Worm (Caenorhabditis elegans) whole organism, L1 larva: Measurements from ENCODE around the gene F11A5.13.

Experiments
- C16A3.4 ChIP-seq: fragments of 150-350 bp; optimal IDR thresholded peaks from 2 replicates; lab custom pipeline; 2014; ENCODE audit warnings: missing biosample characterization, missing genetic modification characterization
- C34B4.2 ChIP-seq: sonication (generic microtip); optimal IDR thresholded peaks from 2 replicates; lab custom pipeline; 2017; ENCODE audit warnings: mild to moderate bottlenecking, missing genetic modification characterization, missing compliant biosample characterization
- F16B12.6 ChIP-seq: fragments of 150-350 bp; optimal IDR thresholded peaks from 2 replicates; lab custom pipeline; 2014; ENCODE audit warnings: missing biosample characterization, missing genetic modification characterization
- ama-1 ChIP-seq: fragments of 150-350 bp; optimal IDR thresholded peaks from 2 replicates; lab custom pipeline; 2014
- ceh-88 ChIP-seq: fragments of 200-800 bp; sonication (Bioruptor generic); IDR thresholded peaks from 2 replicates; pipeline ENCODE4 v1.3.6; 2022; ENCODE audit warnings: missing genetic modification characterization, missing compliant biosample characterization
- ceh-90 ChIP-seq: sonication (generic microtip); optimal IDR thresholded peaks from 2 replicates; lab custom pipeline; 2016; ENCODE audit warnings: missing genetic modification characterization, missing compliant biosample characterization
- dsc-1 ChIP-seq: sonication (generic microtip); optimal IDR thresholded peaks from 2 replicates; lab custom pipeline; 2016; ENCODE audit warnings: mild to moderate bottlenecking, missing genetic modification characterization, missing compliant biosample characterization
- efl-1 ChIP-seq, 4 experiments: fragments of 150-350 bp; optimal IDR thresholded peaks in 3 of 4; peaks in 1 of 4; 1 replicate in 1 of 4; 2 replicates in 3 of 4; lab custom pipeline; 2014; ENCODE audit warnings: missing biosample characterization in 2 of 4, missing genetic modification characterization in 2 of 4, missing genetic modification reagents in 2 of 4
- efl-3 ChIP-seq: fragments of 200-800 bp; sonication (Bioruptor generic); optimal IDR thresholded peaks from 2 replicates; lab custom pipeline; 2018; ENCODE audit warnings: mild to moderate bottlenecking, missing genetic modification characterization, missing compliant biosample characterization
- egl-13 ChIP-seq: sonication (generic microtip); optimal IDR thresholded peaks from 2 replicates; lab custom pipeline; 2016; ENCODE audit warnings: missing genotype, missing genetic modification reagents, missing genetic modification characterization, missing compliant biosample characterization
- elt-3 ChIP-seq, 6 experiments: fragments of 150-350 bp in 1 of 6; sonication (generic microtip); optimal IDR thresholded peaks; 2 replicates each; lab custom pipeline; 2017 to 2018; ENCODE audit warnings: missing biosample characterization in 6 of 6, missing genetic modification characterization in 6 of 6, inconsistent platforms in 1 of 6
- fkh-4 ChIP-seq: sonication (generic microtip); optimal IDR thresholded peaks from 2 replicates; lab custom pipeline; 2016; ENCODE audit warnings: missing compliant biosample characterization, missing genetic modification characterization, borderline replicate concordance
- fkh-8 ChIP-seq: sonication (generic microtip); optimal IDR thresholded peaks from 2 replicates; lab custom pipeline; 2016; ENCODE audit warnings: mild to moderate bottlenecking, missing genetic modification characterization, missing compliant biosample characterization
- fos-1 ChIP-seq: fragments of 150-350 bp; optimal IDR thresholded peaks from 2 replicates; lab custom pipeline; 2014; ENCODE audit warnings: missing biosample characterization, missing genetic modification characterization
- hlh-4 ChIP-seq: sonication (generic microtip); optimal IDR thresholded peaks from 2 replicates; lab custom pipeline; 2016; ENCODE audit warnings: mild to moderate bottlenecking, missing genetic modification characterization, missing compliant biosample characterization
- isw-1 ChIP-seq: fragments of 200-800 bp; sonication (Bioruptor generic); IDR thresholded peaks from 2 replicates; pipeline ENCODE4 v1.3.6; 2022; ENCODE audit warnings: missing genetic modification characterization, missing compliant biosample characterization
- lin-13 ChIP-seq: fragments of 150-350 bp; optimal IDR thresholded peaks from 2 replicates; lab custom pipeline; 2014; ENCODE audit warnings: missing biosample characterization, missing genetic modification reagents, missing genetic modification characterization
- lin-35 ChIP-seq, 2 experiments: fragments of 150-350 bp; optimal IDR thresholded peaks; 2 replicates each; lab custom pipeline; 2014; ENCODE audit warnings: missing biosample characterization in 2 of 2, missing genetic modification characterization in 2 of 2, missing genetic modification reagents in 2 of 2
- lir-3 ChIP-seq: sonication (generic microtip); optimal IDR thresholded peaks from 2 replicates; lab custom pipeline; 2016; ENCODE audit warnings: mild to moderate bottlenecking, missing genetic modification characterization, moderate library complexity, missing compliant biosample characterization; ENCODE audit not compliant: poor library complexity
- lsy-2 ChIP-seq, 2 experiments: fragments of 150-350 bp; optimal IDR thresholded peaks; 2 replicates each; lab custom pipeline; 2014; ENCODE audit warnings: missing biosample characterization in 2 of 2, missing genetic modification characterization in 2 of 2
- mef-2 ChIP-seq: fragments of 150-350 bp; optimal IDR thresholded peaks from 2 replicates; lab custom pipeline; 2014; ENCODE audit warnings: missing biosample characterization, missing genetic modification characterization
- nhr-12 ChIP-seq: sonication (generic microtip); optimal IDR thresholded peaks from 2 replicates; lab custom pipeline; 2017; ENCODE audit warnings: missing biosample characterization, missing genetic modification characterization
- nhr-20 ChIP-seq: sonication (generic microtip); optimal IDR thresholded peaks from 2 replicates; lab custom pipeline; 2016; ENCODE audit warnings: mild to moderate bottlenecking, missing genetic modification characterization, missing compliant biosample characterization
- nhr-237 ChIP-seq: fragments of 150-350 bp; optimal IDR thresholded peaks from 2 replicates; lab custom pipeline; 2014; ENCODE audit warnings: missing biosample characterization, missing genetic modification characterization
- nhr-77 ChIP-seq: fragments of 150-350 bp; optimal IDR thresholded peaks from 2 replicates; lab custom pipeline; 2014; ENCODE audit warnings: missing biosample characterization, missing genetic modification characterization
- nhr-84 ChIP-seq: sonication (generic microtip); optimal IDR thresholded peaks from 2 replicates; lab custom pipeline; 2017; ENCODE audit warnings: missing biosample characterization, missing genetic modification characterization
- nhr-85 ChIP-seq: sonication (generic microtip); peaks from one replicate; lab custom pipeline; 2016; ENCODE audit warnings: missing genetic modification characterization, inconsistent platforms, missing compliant biosample characterization
- nhr-90 ChIP-seq: sonication (generic microtip); optimal IDR thresholded peaks from 2 replicates; lab custom pipeline; 2016; ENCODE audit warnings: mild to moderate bottlenecking, missing genetic modification characterization, missing compliant biosample characterization; ENCODE audit not compliant: poor library complexity
- pax-3 ChIP-seq: fragments of 200-800 bp; sonication (Bioruptor generic); optimal IDR thresholded peaks from 2 replicates; lab custom pipeline; 2018; ENCODE audit warnings: mild to moderate bottlenecking, missing genetic modification characterization, moderate library complexity, missing compliant biosample characterization
- snpc-4 ChIP-seq: fragments of 150-350 bp; optimal IDR thresholded peaks from 2 replicates; lab custom pipeline; 2014; ENCODE audit warnings: missing biosample characterization, missing genetic modification characterization
- sptf-1 ChIP-seq: fragments of 150-350 bp; optimal IDR thresholded peaks from 2 replicates; lab custom pipeline; 2014; ENCODE audit warnings: missing biosample characterization, missing genetic modification characterization
- sup-37 ChIP-seq: fragments of 200-800 bp; sonication (Bioruptor generic); optimal IDR thresholded peaks from 2 replicates; lab custom pipeline; 2018; ENCODE audit warnings: mild to moderate bottlenecking, missing genetic modification characterization, missing compliant biosample characterization
- tbx-2 ChIP-seq: sonication (generic microtip); optimal IDR thresholded peaks from 2 replicates; lab custom pipeline; 2016; ENCODE audit warnings: missing genetic modification characterization, missing compliant biosample characterization
- tlp-1 ChIP-seq: fragments of 150-350 bp; optimal IDR thresholded peaks from 2 replicates; lab custom pipeline; 2014; ENCODE audit warnings: missing biosample characterization, missing genetic modification characterization
- unc-130 ChIP-seq: fragments of 150-350 bp; optimal IDR thresholded peaks from 2 replicates; lab custom pipeline; 2017; ENCODE audit warnings: missing biosample characterization, missing genetic modification characterization, inconsistent platforms
- unc-30 ChIP-seq: sonication (generic microtip); optimal IDR thresholded peaks from 2 replicates; lab custom pipeline; 2017; ENCODE audit warnings: missing biosample characterization, missing genetic modification characterization
- unc-62 ChIP-seq: fragments of 150-350 bp; optimal IDR thresholded peaks from 2 replicates; lab custom pipeline; 2014; ENCODE audit warnings: missing biosample characterization, missing genetic modification reagents, missing genetic modification characterization
- unc-98 ChIP-seq: fragments of 200-800 bp; sonication (Bioruptor generic); IDR thresholded peaks from 2 replicates; pipeline ENCODE4 v1.3.6; 2022; ENCODE audit warnings: missing genetic modification characterization, missing compliant biosample characterization
- vab-15 ChIP-seq: sonication (generic microtip); optimal IDR thresholded peaks from 2 replicates; lab custom pipeline; 2017; ENCODE audit warnings: missing genotype, mild to moderate bottlenecking, missing genetic modification characterization, missing compliant biosample characterization
- xbp-1 ChIP-seq: sonication (generic microtip); optimal IDR thresholded peaks from 2 replicates; lab custom pipeline; 2016; ENCODE audit warnings: missing genetic modification characterization, missing compliant biosample characterization
- ztf-4 ChIP-seq: fragments of 150-350 bp; optimal IDR thresholded peaks from 2 replicates; lab custom pipeline; 2014; ENCODE audit warnings: missing biosample characterization, missing genetic modification characterization

The F11A5.13 gene

DNA sequence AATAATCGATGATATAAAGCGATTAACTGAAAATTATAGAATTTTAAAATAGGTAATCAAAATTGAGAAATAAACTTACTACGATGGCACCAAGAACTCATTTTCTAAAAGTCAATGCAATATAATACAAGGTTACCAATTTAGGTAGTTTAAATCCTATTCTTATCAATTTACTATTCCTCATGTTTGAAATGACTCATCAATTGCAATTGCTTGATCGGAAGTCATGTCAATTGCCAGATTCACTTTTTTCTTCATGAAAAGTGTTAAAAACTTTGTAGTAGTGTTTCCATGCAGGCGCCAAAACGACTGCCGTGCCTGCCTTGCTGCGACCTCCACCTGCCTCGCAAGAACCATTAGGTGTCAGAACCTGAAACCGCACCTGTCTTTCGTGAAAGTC lies at the start of gene F11A5.13:
F11A5.13 (minus strand) TSS at position 101 of the 400 bp plus-strand sequence.
- TF ChIP-seq nhr-237 (tag; lab: Kevin White, UChicago) (no peak), tbx-2 (tag; lab: Kevin White, UChicago) (no peak), nhr-90 (tag; lab: Kevin White, UChicago) (no peak), lir-3 (tag; lab: Kevin White, UChicago) (no peak), ama-1 (lab: Kevin White, UChicago) (no peak), nhr-12 (no peak), nhr-85 (tag; lab: Kevin White, UChicago) (no peak), sptf-1 (tag; lab: Kevin White, UChicago) (no peak), C34B4.2 (tag; lab: Kevin White, UChicago) (no peak), sup-37 (GFP tag; lab: Kevin White, UChicago) (no peak), xbp-1 (tag; lab: Kevin White, UChicago) (no peak), egl-13 (no peak)

DNA sequence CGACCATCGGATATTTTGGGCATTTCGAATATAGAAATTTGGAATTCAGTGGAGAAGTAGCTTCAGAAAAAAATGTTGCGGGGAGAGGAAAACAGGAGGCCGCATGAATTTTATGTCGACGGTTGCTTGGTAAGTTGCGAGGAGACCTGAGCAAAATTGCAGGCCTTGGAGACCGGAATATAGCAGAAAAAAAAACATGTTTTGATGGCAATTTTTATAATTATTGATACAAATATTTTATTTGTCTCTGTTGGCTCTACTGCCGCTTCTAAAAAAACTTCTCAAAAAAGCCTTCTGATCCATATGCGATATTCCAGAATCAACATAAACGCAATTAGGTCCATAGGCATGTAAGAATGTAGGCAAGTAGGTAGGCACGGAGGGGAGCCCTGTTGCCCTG lies 48.9 kb upstream of the F11A5.13 start, which contains the start of gene pacl-1:
pacl-1 (minus strand) TSS at position 101 of the 400 bp plus-strand sequence.
- no peak for TF ChIP-seq efl-3
- TF ChIP-seq ceh-90, result no peak
- no peak for TF ChIP-seq unc-130 (tag; lab: Kevin White, UChicago)
- TF ChIP-seq F16B12.6 (tag; lab: Kevin White, UChicago), result no peak
- no peak for TF ChIP-seq vab-15 (tag; lab: Kevin White, UChicago)
- TF ChIP-seq lsy-2 (tag; optimal IDR thresholded peaks at IDR 0.05; lab: Kevin White, UChicago), result no peak
- TF ChIP-seq isw-1, result no peak
- TF ChIP-seq nhr-77 (tag; lab: Kevin White, UChicago), result no peak
- no peak for TF ChIP-seq egl-13
- TF ChIP-seq fkh-8 (tag; lab: Kevin White, UChicago), result no peak
- no peak for TF ChIP-seq lin-13 (GFP tag; lab: Kevin White, UChicago)
- TF ChIP-seq fkh-4 (tag; lab: Kevin White, UChicago), result no peak

- TF ChIP-seq fkh-8 (tag; lab: Kevin White, UChicago), result no peak
- no peak for TF ChIP-seq efl-3
- TF ChIP-seq efl-1 (optimal IDR thresholded peaks at IDR 0.05; lab: Kevin White, UChicago), result no peak
- no peak for TF ChIP-seq efl-1 (GFP tag; optimal IDR thresholded peaks at IDR 0.05 in 1 of 2; lab: Kevin White, UChicago)
- TF ChIP-seq unc-30 (tag; lab: Kevin White, UChicago), result no peak
- no peak for TF ChIP-seq hlh-4 (tag; lab: Kevin White, UChicago)
- TF ChIP-seq pax-3, result no peak
- no peak for TF ChIP-seq mef-2 (tag; lab: Kevin White, UChicago)
- TF ChIP-seq unc-98, result no peak
- no peak for TF ChIP-seq nhr-84 (tag; lab: Kevin White, UChicago)
- TF ChIP-seq nhr-77 (tag; lab: Kevin White, UChicago), result no peak
- TF ChIP-seq fos-1 (tag; lab: Kevin White, UChicago), result no peak
- no peak for TF ChIP-seq nhr-20 (tag; lab: Kevin White, UChicago)
- no peak for TF ChIP-seq ceh-88 (GFP tag; lab: Robert Waterston, UW)
- TF ChIP-seq snpc-4 (tag; lab: Kevin White, UChicago), result no peak
- TF ChIP-seq nhr-237 (tag; lab: Kevin White, UChicago), result no peak
- no peak for TF ChIP-seq C16A3.4
These were observed 44.6 kb upstream of the F11A5.13 start, which contains the start of gene T13F3.6 for ce11 chrV:16271121-16271520. Gene T13F3.6 (minus strand): TSS chrV:16271221.

- TF ChIP-seq snpc-4 (tag; lab: Kevin White, UChicago) (no peak), dsc-1 (tag; lab: Kevin White, UChicago) (no peak), fkh-8 (tag; lab: Kevin White, UChicago) (no peak), lin-35 (GFP tag; optimal IDR thresholded peaks at IDR 0.05; lab: Kevin White, UChicago) (no peak), elt-3 (tag; optimal IDR thresholded peaks at IDR 0.05; lab: Kevin White, UChicago) (no peak), unc-130 (tag; lab: Kevin White, UChicago) (no peak), lsy-2 (tag; optimal IDR thresholded peaks at IDR 0.05; lab: Kevin White, UChicago) (no peak), fkh-4 (tag; lab: Kevin White, UChicago) (no peak), ztf-4 (tag; lab: Kevin White, UChicago) (no peak), sptf-1 (tag; lab: Kevin White, UChicago) (no peak), tlp-1 (no peak), unc-62 (GFP tag; lab: Kevin White, UChicago) (no peak), xbp-1 (tag; lab: Kevin White, UChicago) (no peak), nhr-85 (tag; lab: Kevin White, UChicago) (no peak), nhr-12 (no peak), C16A3.4 (no peak)
These were observed 43.1 kb upstream of the F11A5.13 start, which contains the start of the genes fbxa-2 and T13F3.8 for ce11 chrV:16269556-16269955. Gene fbxa-2 (minus strand): TSS chrV:16269656. Gene T13F3.8 (plus strand): TSS chrV:16269800.
